Worm (Caenorhabditis elegans) whole organism, L4 larva: Measurements from ENCODE around the gene T19C3.2.

Experiments
- F10B5.3 ChIP-seq: sonication (generic microtip); optimal IDR thresholded peaks from 2 replicates; lab custom pipeline; 2016; ENCODE audit warnings: mild to moderate bottlenecking, missing genetic modification characterization, missing compliant biosample characterization
- F37D6.2 ChIP-seq: sonication (generic microtip); optimal IDR thresholded peaks from 2 replicates; lab custom pipeline; 2016; ENCODE audit warnings: mild to moderate bottlenecking, missing genetic modification characterization, missing compliant biosample characterization
- F49E8.2 ChIP-seq: sonication (generic microtip); optimal IDR thresholded peaks from 2 replicates; lab custom pipeline; 2016; ENCODE audit warnings: missing compliant biosample characterization, mild to moderate bottlenecking, missing genetic modification characterization, borderline replicate concordance
- R02D3.7 ChIP-seq: fragments of 150-350 bp; sonication (generic microtip); optimal IDR thresholded peaks from 3 replicates; lab custom pipeline; 2014; ENCODE audit warnings: missing biosample characterization, missing genetic modification characterization
- T26A8.4 ChIP-seq: fragments of 200-800 bp; sonication (Bioruptor generic); IDR thresholded peaks from 2 replicates; pipeline ENCODE4 v1.3.6; 2022; ENCODE audit warnings: missing genetic modification characterization, missing compliant biosample characterization
- Y105C5A.15 ChIP-seq: fragments of 200-800 bp; sonication (Bioruptor generic); IDR thresholded peaks from 2 replicates; pipeline ENCODE4 v1.3.6; 2022; ENCODE audit warnings: missing genetic modification characterization, missing compliant biosample characterization
- Y48G9A.11 ChIP-seq: fragments of 200-800 bp; sonication (Bioruptor generic); IDR thresholded peaks from 2 replicates; pipeline ENCODE4 v1.3.6; 2022; ENCODE audit warnings: missing genetic modification reagents, missing genetic modification characterization, missing compliant biosample characterization
- Y75B8A.6 ChIP-seq: fragments of 200-800 bp; sonication (Bioruptor generic); IDR thresholded peaks from 2 replicates; pipeline ENCODE4 v1.3.6; 2022; ENCODE audit warnings: missing genetic modification reagents, missing genetic modification characterization, missing compliant biosample characterization
- aha-1 ChIP-seq: fragments of 150-350 bp; peaks from one replicate; lab custom pipeline; 2014; ENCODE audit warnings: missing biosample characterization, missing genetic modification characterization
- attf-4 ChIP-seq: sonication (generic microtip); optimal IDR thresholded peaks from 3 replicates; lab custom pipeline; 2017; ENCODE audit warnings: missing biosample characterization, missing genetic modification characterization
- ceh-20 ChIP-seq: fragments of 200-800 bp; sonication (Bioruptor generic); IDR thresholded peaks from 2 replicates; pipeline ENCODE4 v1.3.6; 2022; ENCODE audit warnings: missing genetic modification reagents, missing genetic modification characterization, missing compliant biosample characterization
- ceh-28 ChIP-seq: fragments of 150-350 bp; optimal IDR thresholded peaks from 2 replicates; lab custom pipeline; 2014; ENCODE audit warnings: missing biosample characterization, missing genetic modification reagents, missing genetic modification characterization
- ceh-32 ChIP-seq: sonication (generic microtip); optimal IDR thresholded peaks from 2 replicates; lab custom pipeline; 2016; ENCODE audit warnings: mild to moderate bottlenecking, missing genetic modification characterization, missing compliant biosample characterization; ENCODE audit not compliant: poor library complexity
- ceh-44 ChIP-seq: fragments of 200-800 bp; sonication (Bioruptor generic); IDR thresholded peaks from 2 replicates; pipeline ENCODE4 v1.3.6; 2022; ENCODE audit warnings: missing genetic modification reagents, missing genetic modification characterization, missing compliant biosample characterization
- ceh-62 ChIP-seq: sonication (generic microtip); optimal IDR thresholded peaks from 2 replicates; lab custom pipeline; 2017; ENCODE audit warnings: missing biosample characterization, missing genetic modification characterization
- ceh-82 ChIP-seq: sonication (generic microtip); optimal IDR thresholded peaks from 2 replicates; lab custom pipeline; 2017; ENCODE audit warnings: missing biosample characterization, missing genetic modification characterization
- ces-1 ChIP-seq: fragments of 150-350 bp; sonication (generic microtip); optimal IDR thresholded peaks from 4 replicates; lab custom pipeline; 2014; ENCODE audit warnings: missing biosample characterization, missing genetic modification reagents, missing genetic modification characterization
- dmd-8 ChIP-seq: fragments of 200-800 bp; sonication (Bioruptor generic); IDR thresholded peaks from 2 replicates; pipeline ENCODE4 v1.3.6; 2022; ENCODE audit warnings: missing genetic modification characterization, missing compliant biosample characterization
- dpl-1 ChIP-seq: fragments of 150-350 bp; optimal IDR thresholded peaks from 2 replicates; lab custom pipeline; 2014; ENCODE audit warnings: missing biosample characterization, missing genetic modification reagents, missing genetic modification characterization
- egl-27 ChIP-seq: sonication (generic microtip); optimal IDR thresholded peaks from 3 replicates; lab custom pipeline; 2017; ENCODE audit warnings: missing biosample characterization, missing genetic modification reagents, missing genetic modification characterization
- fkh-10 ChIP-seq: fragments of 150-350 bp; optimal IDR thresholded peaks from 2 replicates; lab custom pipeline; 2014; ENCODE audit warnings: missing biosample characterization, missing genetic modification reagents, missing genetic modification characterization
- gei-8 ChIP-seq: fragments of 200-800 bp; sonication (Bioruptor generic); optimal IDR thresholded peaks from 2 replicates; lab custom pipeline; 2018; ENCODE audit warnings: mild to moderate bottlenecking, missing genetic modification characterization, missing compliant biosample characterization
- hif-1 ChIP-seq, 2 experiments: sonication (generic microtip); optimal IDR thresholded peaks; 2 replicates each; lab custom pipeline; 2016 to 2017; ENCODE audit warnings: missing compliant biosample characterization in 2 of 2, missing genetic modification characterization in 2 of 2, missing genetic modification reagents in 2 of 2, missing genotype in 2 of 2, mild to moderate bottlenecking in 1 of 2
- hlh-11 ChIP-seq: fragments of 200-800 bp; sonication (Bioruptor generic); optimal IDR thresholded peaks from 2 replicates; lab custom pipeline; 2018; ENCODE audit warnings: mild to moderate bottlenecking, missing genetic modification characterization, missing compliant biosample characterization
- hmg-1.1 ChIP-seq: fragments of 200-800 bp; sonication (Bioruptor generic); IDR thresholded peaks from 2 replicates; pipeline ENCODE4 v1.3.6; 2022; ENCODE audit warnings: missing genetic modification reagents, missing genetic modification characterization, missing compliant biosample characterization
- jun-1 ChIP-seq: fragments of 150-350 bp; optimal IDR thresholded peaks from 2 replicates; lab custom pipeline; 2014; ENCODE audit warnings: missing biosample characterization, missing genetic modification reagents, missing genetic modification characterization
- lin-1 ChIP-seq: fragments of 200-800 bp; sonication (Bioruptor generic); IDR thresholded peaks from 2 replicates; pipeline ENCODE4 v1.3.6; 2022; ENCODE audit warnings: missing genetic modification reagents, missing genetic modification characterization, missing compliant biosample characterization
- lin-38 ChIP-seq: fragments of 200-800 bp; sonication (Bioruptor generic); IDR thresholded peaks from 2 replicates; pipeline ENCODE4 v1.3.6; 2022; ENCODE audit warnings: missing genetic modification reagents, missing genetic modification characterization, missing compliant biosample characterization
- lir-3 ChIP-seq: sonication (generic microtip); optimal IDR thresholded peaks from 2 replicates; lab custom pipeline; 2016; ENCODE audit warnings: mild to moderate bottlenecking, missing genetic modification characterization, missing compliant biosample characterization
- lsy-2 ChIP-seq, 2 experiments: fragments of 150-350 bp in 1 of 2; sonication (generic microtip) in 1 of 2; optimal IDR thresholded peaks; 2 replicates each; lab custom pipeline; 2014 to 2017; ENCODE audit warnings: missing biosample characterization in 2 of 2, missing genetic modification characterization in 2 of 2
- madf-5 ChIP-seq, 2 experiments: fragments of 200-800 bp; sonication (Bioruptor generic); IDR thresholded peaks; 2 replicates each; pipeline ENCODE4 v1.3.6; 2022; ENCODE audit warnings: missing compliant biosample characterization in 2 of 2, missing genetic modification characterization in 2 of 2
- mdl-1 ChIP-seq, 2 experiments: fragments of 150-350 bp in 1 of 2; sonication (generic microtip) in 1 of 2; optimal IDR thresholded peaks; 2 replicates each; lab custom pipeline; 2014 to 2017; ENCODE audit warnings: missing biosample characterization in 2 of 2, missing genetic modification characterization in 2 of 2
- mes-2 ChIP-seq: sonication (generic microtip); optimal IDR thresholded peaks from 2 replicates; lab custom pipeline; 2016; ENCODE audit warnings: missing genotype, mild to moderate bottlenecking, missing genetic modification characterization, missing compliant biosample characterization; ENCODE audit not compliant: poor library complexity, severe bottlenecking
- nhr-237 ChIP-seq: sonication (generic microtip); optimal IDR thresholded peaks from 2 replicates; lab custom pipeline; 2017; ENCODE audit warnings: missing biosample characterization, missing genetic modification characterization
- nhr-25 ChIP-seq: sonication (generic microtip); optimal IDR thresholded peaks from 2 replicates; lab custom pipeline; 2017; ENCODE audit warnings: missing genetic modification characterization, mild to moderate bottlenecking, missing compliant biosample characterization, antibody characterized with exemption, moderate library complexity, borderline replicate concordance; ENCODE audit not compliant: insufficient read depth
- nhr-42 ChIP-seq: fragments of 200-800 bp; sonication (Bioruptor generic); IDR thresholded peaks from 2 replicates; pipeline ENCODE4 v1.3.6; 2022; ENCODE audit warnings: missing genetic modification characterization, missing compliant biosample characterization
- nhr-48 ChIP-seq: sonication (generic microtip); optimal IDR thresholded peaks from 2 replicates; lab custom pipeline; 2016; ENCODE audit warnings: mild to moderate bottlenecking, missing genetic modification characterization, missing compliant biosample characterization
- nhr-76 ChIP-seq: fragments of 150-350 bp; optimal IDR thresholded peaks from 2 replicates; lab custom pipeline; 2014; ENCODE audit warnings: missing biosample characterization, missing genetic modification characterization
- nhr-77 ChIP-seq: fragments of 150-350 bp; optimal IDR thresholded peaks from 2 replicates; lab custom pipeline; 2014; ENCODE audit warnings: missing biosample characterization, missing genetic modification characterization
- php-3 ChIP-seq: fragments of 200-800 bp; sonication (Bioruptor generic); IDR thresholded peaks from 2 replicates; pipeline ENCODE4 v1.3.6; 2022; ENCODE audit warnings: missing genetic modification reagents, missing genetic modification characterization, missing compliant biosample characterization
- rbr-2 ChIP-seq: sonication (generic microtip); optimal IDR thresholded peaks from 2 replicates; lab custom pipeline; 2016; ENCODE audit warnings: missing genotype, missing genetic modification characterization, missing compliant biosample characterization
- skn-1 ChIP-seq: fragments of 150-350 bp; optimal IDR thresholded peaks from 2 replicates; lab custom pipeline; 2014; ENCODE audit warnings: missing biosample characterization, missing genetic modification characterization
- snpc-1.2 ChIP-seq: fragments of 200-800 bp; sonication (Bioruptor generic); IDR thresholded peaks from 2 replicates; pipeline ENCODE4 v1.3.6; 2022; ENCODE audit warnings: missing genetic modification reagents, missing genetic modification characterization, missing compliant biosample characterization
- snpc-4 ChIP-seq: fragments of 150-350 bp; optimal IDR thresholded peaks from 2 replicates; lab custom pipeline; 2014; ENCODE audit warnings: missing biosample characterization, missing genetic modification characterization
- unc-130 ChIP-seq: sonication (generic microtip); optimal IDR thresholded peaks from 2 replicates; lab custom pipeline; 2016; ENCODE audit warnings: missing genetic modification reagents, missing genetic modification characterization, missing compliant biosample characterization
- unc-62 ChIP-seq, 3 experiments: fragments of 150-350 bp in 1 of 3; sonication (generic microtip); optimal IDR thresholded peaks in 2 of 3; peaks in 1 of 3; 1 replicate in 1 of 3; 2 replicates in 2 of 3; lab custom pipeline; 2014 to 2017; ENCODE audit warnings: missing biosample characterization in 3 of 3, missing genetic modification characterization in 3 of 3, missing genetic modification reagents in 3 of 3, missing genotype in 1 of 3
- vab-7 ChIP-seq: fragments of 200-800 bp; sonication (Bioruptor generic); IDR thresholded peaks from 2 replicates; pipeline ENCODE4 v1.3.6; 2022; ENCODE audit warnings: missing genetic modification reagents, missing genetic modification characterization, missing compliant biosample characterization
- zag-1 ChIP-seq: fragments of 150-350 bp; optimal IDR thresholded peaks from 2 replicates; lab custom pipeline; 2014; ENCODE audit warnings: missing biosample characterization, missing genetic modification characterization
- zfp-2 ChIP-seq: sonication (generic microtip); optimal IDR thresholded peaks from 2 replicates; lab custom pipeline; 2016; ENCODE audit warnings: mild to moderate bottlenecking, missing genetic modification characterization, missing compliant biosample characterization
- zfp-3 ChIP-seq: fragments of 200-800 bp; sonication (Bioruptor generic); conservative IDR thresholded peaks from 2 replicates; pipeline ENCODE4 v1.3.6; 2022; ENCODE audit warnings: missing genetic modification reagents, missing genetic modification characterization, missing compliant biosample characterization
- zip-2 ChIP-seq: fragments of 150-350 bp; optimal IDR thresholded peaks from 2 replicates; lab custom pipeline; 2014; ENCODE audit warnings: missing biosample characterization, missing genetic modification characterization

T19C3.2 gene

ce11 chrIII:599279-599678 is 18.1 kb downstream of the T19C3.2 start (continued):
- no peak for TF ChIP-seq zfp-2 (tag; lab: Kevin White, UChicago)
- TF ChIP-seq lin-1 (GFP tag; lab: Robert Waterston, UW), result no peak
- no peak for TF ChIP-seq Y48G9A.11 (GFP tag; lab: Robert Waterston, UW)
- TF ChIP-seq hmg-1.1 (GFP tag; lab: Robert Waterston, UW), result no peak
- TF ChIP-seq ces-1 (GFP tag; lab: Kevin White, UChicago), result no peak
- TF ChIP-seq ceh-28, result no peak
- TF ChIP-seq fkh-10 (GFP tag; lab: Kevin White, UChicago), result no peak
- no peak for TF ChIP-seq nhr-237 (tag; lab: Kevin White, UChicago)
- no peak for TF ChIP-seq gei-8 (GFP tag; lab: Kevin White, UChicago)
- no peak for TF ChIP-seq R02D3.7
- no peak for TF ChIP-seq lsy-2 (tag; optimal IDR thresholded peaks at IDR 0.05; lab: Kevin White, UChicago)
- TF ChIP-seq nhr-42 (GFP tag; lab: Robert Waterston, UW), result no peak
- TF ChIP-seq egl-27 (tag; lab: Kevin White, UChicago), result no peak
- no peak for TF ChIP-seq Y105C5A.15 (GFP tag; lab: Robert Waterston, UW)
- no peak for TF ChIP-seq vab-7
- TF ChIP-seq nhr-77 (tag; lab: Kevin White, UChicago), result peak; percentile 27
- no peak for TF ChIP-seq snpc-4 (tag; lab: Kevin White, UChicago)
- no peak for TF ChIP-seq snpc-1.2 (GFP tag; lab: Robert Waterston, UW)
- no peak for TF ChIP-seq Y75B8A.6 (GFP tag; lab: Robert Waterston, UW)
- no peak for TF ChIP-seq zip-2 (tag; lab: Kevin White, UChicago)
- no peak; the same call in 1 of the 2 replicates for TF ChIP-seq T26A8.4 (GFP tag; lab: Robert Waterston, UW)
- no peak for TF ChIP-seq hif-1 (tag; optimal IDR thresholded peaks at IDR 0.05; lab: Kevin White, UChicago)
- TF ChIP-seq ceh-62 (tag; lab: Kevin White, UChicago), result no peak
- no peak for TF ChIP-seq rbr-2
- TF ChIP-seq mes-2 (tag; lab: Kevin White, UChicago), result peak; percentile 31
- TF ChIP-seq F37D6.2 (tag; lab: Kevin White, UChicago), result no peak
- TF ChIP-seq ceh-32 (tag; lab: Kevin White, UChicago), result no peak
- TF ChIP-seq madf-5 (GFP tag; IDR thresholded peaks at IDR 0.05; lab: Robert Waterston, UW), result no peak
- no peak for TF ChIP-seq lir-3 (tag; lab: Kevin White, UChicago)
- TF ChIP-seq ceh-20 (GFP tag; lab: Robert Waterston, UW), result no peak
- TF ChIP-seq nhr-76, result no peak
- no peak for TF ChIP-seq lin-38 (GFP tag; lab: Robert Waterston, UW)
- no peak for TF ChIP-seq dpl-1 (GFP tag; lab: Kevin White, UChicago)
- TF ChIP-seq nhr-48 (tag; lab: Kevin White, UChicago), result no peak
- no peak for TF ChIP-seq php-3 (GFP tag; lab: Robert Waterston, UW)
- no peak for TF ChIP-seq mdl-1 (tag; optimal IDR thresholded peaks at IDR 0.05; lab: Kevin White, UChicago)
- no peak for TF ChIP-seq unc-130 (GFP tag; lab: Kevin White, UChicago)
- no peak for TF ChIP-seq jun-1 (tag; lab: Kevin White, UChicago)
- TF ChIP-seq ceh-44 (GFP tag; lab: Robert Waterston, UW), result no peak
- TF ChIP-seq F10B5.3 (tag; lab: Kevin White, UChicago), result no peak
- 0 out of 2 replicates have a peak, but pooled peaks have one; percentile 52 for TF ChIP-seq zfp-3 (GFP tag; lab: Robert Waterston, UW)

DNA sequence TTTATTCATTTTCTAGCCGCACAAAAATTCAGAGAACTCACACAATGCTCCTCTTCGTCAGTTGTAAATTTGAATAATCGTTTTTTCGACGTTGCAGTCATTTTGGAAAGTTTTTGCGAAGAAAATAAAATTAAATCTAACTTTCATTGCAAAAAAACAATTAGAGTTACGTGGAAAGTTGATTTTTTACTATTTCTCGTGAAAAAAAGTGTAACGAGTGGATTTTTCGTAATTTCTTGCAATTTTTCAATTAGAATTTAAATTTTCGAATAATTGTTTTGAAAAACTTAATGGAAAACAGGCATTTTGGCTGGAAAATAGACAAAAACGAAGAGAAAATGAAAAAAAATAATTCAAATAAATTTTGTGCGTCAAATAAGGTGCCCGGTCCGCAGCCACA is 18.7 kb downstream of the T19C3.2 start, which contains the start of gene Y55B1AR.2:
Y55B1AR.2 (minus strand) TSS at position 101 of the 400 bp plus-strand sequence.
- no peak for TF ChIP-seq ceh-28
- TF ChIP-seq F49E8.2 (tag; lab: Kevin White, UChicago), result no peak
- TF ChIP-seq unc-62 (GFP tag; optimal IDR thresholded peaks at IDR 0.05 in 1 of 2; lab: Kevin White, UChicago), result no peak
- TF ChIP-seq unc-62 (tag; optimal IDR thresholded peaks at IDR 0.05; lab: Kevin White, UChicago), result no peak
- no peak for TF ChIP-seq attf-4
- no peak for TF ChIP-seq mes-2 (tag; lab: Kevin White, UChicago)
- no peak for TF ChIP-seq zag-1
- no peak for TF ChIP-seq ceh-32 (tag; lab: Kevin White, UChicago)
- TF ChIP-seq hlh-11, result no peak
- TF ChIP-seq nhr-25 (tag; lab: Kevin White, UChicago), result no peak
- TF ChIP-seq dmd-8 (GFP tag; lab: Robert Waterston, UW), result no peak
- no peak for TF ChIP-seq aha-1 (tag; lab: Kevin White, UChicago)
- TF ChIP-seq Y105C5A.15 (GFP tag; lab: Robert Waterston, UW), result no peak
- no peak for TF ChIP-seq ceh-82 (tag; lab: Kevin White, UChicago)
- no peak for TF ChIP-seq skn-1 (tag; lab: Kevin White, UChicago)
- TF ChIP-seq zfp-2 (tag; lab: Kevin White, UChicago), result no peak
- TF ChIP-seq R02D3.7, result no peak
